Fruit fly (Drosophila melanogaster): ENCODE results near the gene CG8086.

The CG8086 gene

DNA sequence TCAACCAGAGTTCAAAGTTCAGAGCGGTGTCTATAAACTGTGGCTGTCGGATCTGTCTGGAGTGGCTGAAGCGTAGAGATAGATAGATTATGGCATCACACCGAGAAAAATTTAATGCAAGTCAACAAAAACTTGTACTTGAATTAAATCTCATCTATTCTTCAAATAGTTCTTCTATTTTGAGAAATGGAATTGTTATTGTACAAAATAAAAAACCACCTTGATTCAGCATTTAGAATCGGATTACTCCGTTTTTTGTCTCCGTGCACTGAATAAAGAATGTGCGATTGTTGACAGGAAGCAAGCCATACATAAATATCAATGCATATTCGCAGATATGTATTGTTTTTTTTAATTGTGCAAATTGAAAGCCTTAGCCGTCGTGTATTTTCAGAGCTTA lies 27.7 kb downstream of the CG8086 start (continued):
- no peak for TF ChIP-seq Trl (optimal IDR thresholded peaks at IDR 0.05)
- TF ChIP-seq Trl (GFP tag; optimal IDR thresholded peaks at IDR 0.05) = no peak
- no peak for TF ChIP-seq btn (GFP tag; optimal IDR thresholded peaks at IDR 0.05)
- TF ChIP-seq repo (GFP tag; optimal IDR thresholded peaks at IDR 0.05) = no peak
- TF ChIP-seq Lim3 (GFP tag; IDR thresholded peaks at IDR 0.05) = no peak
- no peak for TF ChIP-seq vfl (GFP tag; optimal IDR thresholded peaks at IDR 0.05)
- TF ChIP-seq CG10267 (tag; optimal IDR thresholded peaks at IDR 0.05) = no peak
- no peak for TF ChIP-seq ato (GFP tag; IDR thresholded peaks at IDR 0.05; ENCODE audit: partially characterized antibody)
- no peak for TF ChIP-seq cas (GFP tag; IDR thresholded peaks at IDR 0.05)
- TF ChIP-seq CG11723 (GFP tag; optimal IDR thresholded peaks at IDR 0.05) = no peak
- TF ChIP-seq scrt (GFP tag; optimal IDR thresholded peaks at IDR 0.05) = no peak
- no peak for TF ChIP-seq CG10565 (GFP tag; optimal IDR thresholded peaks at IDR 0.05)
- peak; percentile 60; the same call in 1 of the 2 replicates for TF ChIP-seq Atf6 (GFP tag; IDR thresholded peaks at IDR 0.05)
- TF ChIP-seq pita (GFP tag; optimal IDR thresholded peaks at IDR 0.05) = no peak
- TF ChIP-seq ATbp (GFP tag; optimal IDR thresholded peaks at IDR 0.05) = no peak
- no peak for TF ChIP-seq pfk (GFP tag; optimal IDR thresholded peaks at IDR 0.05)
- no peak for TF ChIP-seq yki (optimal IDR thresholded peaks at IDR 0.05)
- TF ChIP-seq dan (GFP tag; IDR thresholded peaks at IDR 0.05) = no peak
- TF ChIP-seq CG17612 (GFP tag; IDR thresholded peaks at IDR 0.05) = no peak
- no peak for TF ChIP-seq sna (GFP tag; IDR thresholded peaks at IDR 0.05; ENCODE audit: partially characterized antibody)
- TF ChIP-seq Blimp-1 (GFP tag; optimal IDR thresholded peaks at IDR 0.05) = peak; percentile 9
- no peak for TF ChIP-seq Camta (GFP tag; optimal IDR thresholded peaks at IDR 0.05)
- TF ChIP-seq ranshi (GFP tag; IDR thresholded peaks at IDR 0.05) = no peak
- TF ChIP-seq CG4282 (GFP tag; optimal IDR thresholded peaks at IDR 0.05) = no peak
- no peak for TF ChIP-seq Hr78 (GFP tag; optimal IDR thresholded peaks at IDR 0.05)
- TF ChIP-seq chinmo (GFP tag; IDR thresholded peaks at IDR 0.05; ENCODE audit: partially characterized antibody) = no peak
- TF ChIP-seq twi (tag; optimal IDR thresholded peaks at IDR 0.05) = no peak
- TF ChIP-seq ci (GFP tag; IDR thresholded peaks at IDR 0.05) = no peak
- no peak for TF ChIP-seq Bdp1 (GFP tag; optimal IDR thresholded peaks at IDR 0.05)
- peak; percentile 47 for TF ChIP-seq dmrt11E (tag; optimal IDR thresholded peaks at IDR 0.05)
- TF ChIP-seq CG11085 (GFP tag; IDR thresholded peaks at IDR 0.05) = 0 out of 2 replicates have a peak, but pooled peaks have one; percentile 14
- no peak for TF ChIP-seq CG8281 (tag; optimal IDR thresholded peaks at IDR 0.05)
- TF ChIP-seq bigmax (GFP tag; optimal IDR thresholded peaks at IDR 0.05) = no peak
- TF ChIP-seq CG14860 (GFP tag; IDR thresholded peaks at IDR 0.05; ENCODE audit: partially characterized antibody) = no peak
- TF ChIP-seq CG10654 (GFP tag; optimal IDR thresholded peaks at IDR 0.05) = no peak
- TF ChIP-seq Optix (GFP tag; IDR thresholded peaks at IDR 0.05) = no peak
- TF ChIP-seq CG14667 (GFP tag; IDR thresholded peaks at IDR 0.05) = no peak
- TF ChIP-seq lab (GFP tag; optimal IDR thresholded peaks at IDR 0.05) = no peak
- TF ChIP-seq pb (GFP tag; optimal IDR thresholded peaks at IDR 0.05) = no peak
- no peak for TF ChIP-seq HLHmδ (GFP tag; optimal IDR thresholded peaks at IDR 0.05)
- TF ChIP-seq nmo (GFP tag; optimal IDR thresholded peaks at IDR 0.05) = peak; percentile 32
- TF ChIP-seq CG11695 (GFP tag; IDR thresholded peaks at IDR 0.05) = peak; percentile 44; the same call in 1 of the 3 replicates
- TF ChIP-seq ewg (GFP tag; optimal IDR thresholded peaks at IDR 0.05) = no peak
- TF ChIP-seq CG15011 (GFP tag; optimal IDR thresholded peaks at IDR 0.05) = no peak
- TF ChIP-seq bowl (GFP tag; IDR thresholded peaks at IDR 0.05) = no peak
- peak; percentile 11 for TF ChIP-seq Dip3 (GFP tag; optimal IDR thresholded peaks at IDR 0.05)
- TF ChIP-seq slp2 (GFP tag; optimal IDR thresholded peaks at IDR 0.05) = no peak
- TF ChIP-seq so (GFP tag; IDR thresholded peaks at IDR 0.05) = no peak
- TF ChIP-seq fd3F (GFP tag; optimal IDR thresholded peaks at IDR 0.05) = no peak
- peak; percentile 4 for TF ChIP-seq her (GFP tag; optimal IDR thresholded peaks at IDR 0.05)
- TF ChIP-seq C15 (GFP tag; IDR thresholded peaks at IDR 0.05) = no peak
- no peak for TF ChIP-seq CG12219 (GFP tag; optimal IDR thresholded peaks at IDR 0.05)

Data from whole organism, embryonic.